Fruit fly (Drosophila melanogaster) Kc167 (cell line): ENCODE data around the gene CG4461.

Experiments used
- Myc ChIP-seq: fragments of >200 bp; optimal IDR thresholded peaks from 2 replicates; lab custom pipeline; 2017; ENCODE audit warnings: missing external identifiers
- Sin3A ChIP-seq: fragments of >200 bp; optimal IDR thresholded peaks from 2 replicates; lab custom pipeline; 2018; ENCODE audit warnings: missing external identifiers
- h ChIP-seq: fragments of >200 bp; optimal IDR thresholded peaks from 3 replicates; lab custom pipeline; 2018; ENCODE audit warnings: missing external identifiers
- insv ChIP-seq: fragments of >200 bp; optimal IDR thresholded peaks from 3 replicates; lab custom pipeline; 2018; ENCODE audit warnings: missing external identifiers
- psq ChIP-seq: fragments of >200 bp; optimal IDR thresholded peaks from 2 replicates; lab custom pipeline; 2017; ENCODE audit warnings: missing external identifiers
- ttk ChIP-seq: sonication (Bioruptor generic); optimal IDR thresholded peaks from 2 replicates; lab custom pipeline; 2017; ENCODE audit warnings: missing external identifiers

CG4461 gene

dm6 chr3L:9375130-9375529 is at the start of gene CG4461:
Gene CG4461 (plus strand): TSS chr3L:9375430.
- TF ChIP-seq ttk (lab: Kevin White, UChicago) (no peak), Myc (lab: Kevin White, UChicago) (no peak), h (lab: Kevin White, UChicago) (no peak), psq (lab: Kevin White, UChicago) (no peak), insv (lab: Kevin White, UChicago) (no peak), Sin3A (lab: Kevin White, UChicago) (no peak)

DNA sequence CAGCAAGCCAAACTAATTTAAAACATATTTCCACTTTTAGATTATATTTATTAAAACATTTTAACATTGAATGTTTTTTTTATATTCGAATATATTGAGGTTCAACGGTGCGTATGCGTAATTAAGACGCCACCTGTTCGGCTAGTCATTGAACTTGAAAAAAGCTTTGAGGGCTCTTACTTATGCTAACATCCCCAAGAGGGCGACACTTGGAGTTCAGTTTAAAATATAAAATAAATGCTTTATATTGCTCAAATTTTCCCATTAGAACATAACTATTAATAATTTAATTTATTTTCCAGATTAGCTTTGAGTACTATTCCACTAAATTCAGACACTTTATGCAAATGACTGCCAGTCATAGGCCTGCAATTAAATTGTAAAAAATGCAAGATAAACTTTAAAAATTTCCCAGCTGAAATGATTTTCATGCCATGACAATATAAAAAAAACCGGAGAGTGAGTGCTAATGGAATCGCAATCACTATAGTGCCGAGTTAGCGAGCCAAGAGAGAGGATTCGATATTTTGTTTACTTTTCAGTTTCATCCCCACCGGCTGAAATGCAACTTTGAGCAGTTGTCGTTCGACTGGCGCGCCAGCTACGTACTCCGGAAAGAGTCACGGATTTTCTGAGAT is 41.4 kb upstream of the CG4461 start, which contains the start of gene PGRP-LA:
Gene PGRP-LA, plus strand, starts transcription at position 588 of the 638 bp plus-strand sequence.
- no peak for TF ChIP-seq insv (lab: Kevin White, UChicago)
- no peak for TF ChIP-seq Sin3A (lab: Kevin White, UChicago)
- TF ChIP-seq ttk (lab: Kevin White, UChicago) = no peak

- no peak for TF ChIP-seq Sin3A (lab: Kevin White, UChicago)
- no peak for TF ChIP-seq Myc (lab: Kevin White, UChicago)
- no peak for TF ChIP-seq psq (lab: Kevin White, UChicago)
- TF ChIP-seq ttk (lab: Kevin White, UChicago) = no peak
Measured at dm6 chr3L:9335711-9336110, 39.5 kb upstream of the CG4461 start.

- TF ChIP-seq Sin3A (lab: Kevin White, UChicago) (no peak), psq (lab: Kevin White, UChicago) (no peak), h (lab: Kevin White, UChicago) (no peak), ttk (lab: Kevin White, UChicago) (no peak), insv (lab: Kevin White, UChicago) (no peak), Myc (lab: Kevin White, UChicago) (no peak)
Measured at dm6 chr3L:9337942-9338468, 37.2 kb upstream of the CG4461 start.

- TF ChIP-seq ttk (lab: Kevin White, UChicago) = no peak
- no peak for TF ChIP-seq psq (lab: Kevin White, UChicago)
- TF ChIP-seq insv (lab: Kevin White, UChicago) = no peak
- TF ChIP-seq Sin3A (lab: Kevin White, UChicago) = no peak
- TF ChIP-seq h (lab: Kevin White, UChicago) = no peak
- no peak for TF ChIP-seq Myc (lab: Kevin White, UChicago)
Measured at dm6 chr3L:9338510-9338909, 36.7 kb upstream of the CG4461 start, which contains the start of gene PGRP-LC. Gene PGRP-LC (plus strand): TSS chr3L:9338810.

- no peak for TF ChIP-seq psq (lab: Kevin White, UChicago)
- no peak for TF ChIP-seq Sin3A (lab: Kevin White, UChicago)
- TF ChIP-seq Myc (lab: Kevin White, UChicago) = no peak
Measured at dm6 chr3L:9339021-9339420, 36.2 kb upstream of the CG4461 start.

DNA sequence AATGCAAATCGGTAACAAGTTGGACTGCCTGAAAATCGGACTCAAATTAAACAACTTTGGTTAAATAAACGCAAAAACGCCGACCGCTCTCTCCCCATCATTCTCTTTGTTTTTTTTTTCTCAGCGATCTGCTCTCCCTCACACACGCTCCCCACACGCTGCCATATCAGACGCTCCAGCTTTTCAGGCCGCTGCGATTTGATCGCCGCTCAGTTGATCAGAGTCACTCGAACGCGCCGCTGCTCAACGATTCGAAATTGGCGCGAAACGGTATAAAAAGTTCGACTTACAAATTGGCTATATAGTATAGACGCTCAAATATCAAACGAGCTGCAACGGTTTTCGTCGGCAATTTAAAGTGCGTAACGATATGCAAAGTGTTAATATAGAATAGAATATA is 35.0 kb upstream of the CG4461 start:
- TF ChIP-seq Myc (lab: Kevin White, UChicago) = no peak
- no peak for TF ChIP-seq h (lab: Kevin White, UChicago)
- no peak for TF ChIP-seq ttk (lab: Kevin White, UChicago)
- TF ChIP-seq insv (lab: Kevin White, UChicago) = no peak
- TF ChIP-seq Sin3A (lab: Kevin White, UChicago) = no peak
- no peak for TF ChIP-seq psq (lab: Kevin White, UChicago)

- TF ChIP-seq Sin3A (lab: Kevin White, UChicago) (no peak), Myc (lab: Kevin White, UChicago) (no peak), ttk (lab: Kevin White, UChicago) (no peak)
Measured at dm6 chr3L:9340839-9341238, 34.4 kb upstream of the CG4461 start.

- TF ChIP-seq insv (lab: Kevin White, UChicago) (no peak), psq (lab: Kevin White, UChicago) (no peak), Myc (lab: Kevin White, UChicago) (no peak), Sin3A (lab: Kevin White, UChicago) (no peak)
Measured at dm6 chr3L:9343963-9344362, 31.3 kb upstream of the CG4461 start.

DNA sequence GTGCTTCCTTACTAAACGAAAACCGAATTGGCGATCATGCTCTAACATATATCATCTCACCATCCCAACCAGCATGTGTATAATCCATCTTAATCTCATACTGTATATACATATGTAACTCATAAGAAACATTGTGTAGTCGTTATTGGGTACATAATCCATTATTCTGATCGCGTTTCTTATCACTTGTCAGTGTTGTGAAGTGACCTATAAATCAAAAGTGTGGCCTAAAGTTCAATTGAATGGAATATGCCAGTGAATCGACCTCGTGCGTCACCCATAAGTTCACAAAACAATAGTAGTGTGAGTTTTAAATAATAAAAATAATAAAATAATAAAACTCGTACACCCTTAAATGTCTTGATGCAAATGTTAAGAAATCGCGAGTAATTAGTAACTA is 30.1 kb upstream of the CG4461 start:
- TF ChIP-seq psq (lab: Kevin White, UChicago) = no peak

- TF ChIP-seq insv (lab: Kevin White, UChicago) = no peak
- no peak for TF ChIP-seq ttk (lab: Kevin White, UChicago)
- no peak for TF ChIP-seq Sin3A (lab: Kevin White, UChicago)
- TF ChIP-seq psq (lab: Kevin White, UChicago) = no peak
- TF ChIP-seq Myc (lab: Kevin White, UChicago) = no peak
- TF ChIP-seq h (lab: Kevin White, UChicago) = no peak
Measured at dm6 chr3L:9349314-9349733, 25.9 kb upstream of the CG4461 start, which contains the start of gene PGRP-LF. Gene PGRP-LF (plus strand): TSS chr3L:9349609.

DNA sequence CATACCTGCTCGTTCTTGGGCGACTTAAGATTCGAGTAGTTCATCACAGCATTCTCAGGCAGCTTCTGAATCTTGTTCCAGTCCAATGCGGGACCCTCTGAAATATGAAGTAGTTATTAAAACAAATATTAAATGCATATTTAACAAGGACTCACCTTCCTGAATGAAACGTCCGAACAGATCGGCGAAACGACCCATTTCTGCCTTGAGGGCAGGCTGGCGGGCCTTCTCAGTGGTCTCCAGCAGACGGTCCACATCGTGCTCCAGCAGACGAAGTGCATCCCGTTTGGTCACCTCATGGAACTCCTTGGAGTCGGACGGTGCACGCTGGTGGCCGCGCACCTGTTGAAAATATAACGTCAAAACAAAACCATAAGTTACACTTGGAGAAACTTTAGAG is 21.5 kb upstream of the CG4461 start, which contains the start of gene CG32040:
Gene CG32040, plus strand, starts transcription at position 301 of the 400 bp plus-strand sequence.
- TF ChIP-seq psq (lab: Kevin White, UChicago) (no peak), insv (lab: Kevin White, UChicago) (no peak), h (lab: Kevin White, UChicago) (no peak), Sin3A (lab: Kevin White, UChicago) (no peak), Myc (lab: Kevin White, UChicago) (no peak), ttk (lab: Kevin White, UChicago) (no peak)
